Fruit fly (Drosophila melanogaster) whole organism, embryonic: Measurements from ENCODE around the gene rols.
A peak's percentile ranks its signal among the peaks of the same experiment; 100 is the strongest.

ENCODE experiments used
- Abd-B ChIP-seq: fragments of 200-800 bp; sonication (Bioruptor generic); optimal IDR thresholded peaks from 2 replicates; lab custom pipeline; 2018; ENCODE audit warnings: missing biosample characterization, mild to moderate bottlenecking, missing genetic modification characterization, moderate library complexity
- Blimp-1 ChIP-seq: fragments of 200-800 bp; sonication (Bioruptor generic); optimal IDR thresholded peaks from 3 replicates; lab custom pipeline; 2018; ENCODE audit warnings: missing biosample characterization, missing genetic modification characterization, mild to moderate bottlenecking, moderate library complexity, missing genetic modification reagents
- CG10565 ChIP-seq: fragments of 200-800 bp; sonication (Bioruptor generic); optimal IDR thresholded peaks from 3 replicates; lab custom pipeline; 2016; ENCODE audit warnings: missing biosample characterization, mild to moderate bottlenecking, missing genetic modification characterization
- CG11723 ChIP-seq: fragments of 200-800 bp; sonication (Bioruptor generic); optimal IDR thresholded peaks from 2 replicates; lab custom pipeline; 2017; ENCODE audit warnings: missing biosample characterization, mild to moderate bottlenecking, missing genetic modification characterization
- CG15479 ChIP-seq: fragments of 200-800 bp; sonication (Bioruptor generic); optimal IDR thresholded peaks from 3 replicates; lab custom pipeline; 2019; ENCODE audit warnings: missing biosample characterization, mild to moderate bottlenecking, missing genetic modification characterization, moderate library complexity
- CG15601 ChIP-seq: fragments of 200-800 bp; sonication (Bioruptor generic); optimal IDR thresholded peaks from 3 replicates; lab custom pipeline; 2019; ENCODE audit warnings: missing biosample characterization, mild to moderate bottlenecking, missing genetic modification characterization, moderate library complexity
- CG17361 ChIP-seq: fragments of 200-800 bp; sonication (Bioruptor generic); IDR thresholded peaks from 3 replicates; pipeline ENCODE4 v1.3.6; 2022; ENCODE audit warnings: missing biosample characterization, missing genetic modification characterization
- CG18476 ChIP-seq: fragments of 200-800 bp; sonication (Bioruptor generic); optimal IDR thresholded peaks from 2 replicates; lab custom pipeline; 2016; ENCODE audit warnings: missing biosample characterization, mild to moderate bottlenecking, missing genetic modification characterization
- CG3995 ChIP-seq: fragments of 200-800 bp; sonication (Bioruptor generic); optimal IDR thresholded peaks from 3 replicates; lab custom pipeline; 2016; ENCODE audit warnings: missing biosample characterization, missing genetic modification characterization
- CG4854 ChIP-seq: fragments of 200-800 bp; sonication (Bioruptor generic); optimal IDR thresholded peaks from 2 replicates; lab custom pipeline; 2016; ENCODE audit warnings: missing biosample characterization, missing genetic modification characterization, inconsistent platforms
- CG6254 ChIP-seq: fragments of 200-800 bp; sonication (Bioruptor generic); optimal IDR thresholded peaks from 3 replicates; lab custom pipeline; 2017; ENCODE audit warnings: mild to moderate bottlenecking, missing biosample characterization, missing genetic modification reagents, missing genetic modification characterization
- CG6791 ChIP-seq: fragments of 200-800 bp; sonication (Bioruptor generic); IDR thresholded peaks from 3 replicates; pipeline ENCODE4 v1.3.6; 2022; ENCODE audit warnings: missing biosample characterization, missing genetic modification characterization; ENCODE audit not compliant: partially characterized antibody
- CG6813 ChIP-seq: fragments of 200-800 bp; sonication (Bioruptor generic); optimal IDR thresholded peaks from 2 replicates; lab custom pipeline; 2017; ENCODE audit warnings: missing biosample characterization, missing genetic modification characterization, mild to moderate bottlenecking, moderate library complexity, missing genetic modification reagents
- CG7839 ChIP-seq: fragments of 200-800 bp; sonication (Bioruptor generic); optimal IDR thresholded peaks from 3 replicates; lab custom pipeline; 2018; ENCODE audit warnings: missing biosample characterization, mild to moderate bottlenecking, missing genetic modification characterization, moderate library complexity
- CG8388 ChIP-seq: fragments of 200-800 bp; sonication (Bioruptor generic); optimal IDR thresholded peaks from 2 replicates; lab custom pipeline; 2019; ENCODE audit warnings: missing biosample characterization, mild to moderate bottlenecking, missing genetic modification characterization, moderate library complexity
- CG8944 ChIP-seq: fragments of 200-800 bp; sonication (Bioruptor generic); optimal IDR thresholded peaks from 3 replicates; lab custom pipeline; 2016; ENCODE audit warnings: missing biosample characterization, missing genetic modification characterization
- CG9932 ChIP-seq: fragments of 200-800 bp; sonication (Bioruptor generic); IDR thresholded peaks from 2 replicates; pipeline ENCODE4 v1.3.6; 2022; ENCODE audit warnings: missing biosample characterization, missing genetic modification characterization
- Dad ChIP-seq: fragments of 200-800 bp; sonication (Bioruptor generic); optimal IDR thresholded peaks from 3 replicates; lab custom pipeline; 2016; ENCODE audit warnings: missing biosample characterization, missing genetic modification characterization
- Doc2 ChIP-seq: fragments of 200-800 bp; sonication (Bioruptor generic); IDR thresholded peaks from 2 replicates; pipeline ENCODE4 v1.3.6; 2022; ENCODE audit warnings: missing biosample characterization, missing genetic modification characterization
- ERR ChIP-seq: fragments of 200-800 bp; sonication (Bioruptor generic); optimal IDR thresholded peaks from 2 replicates; lab custom pipeline; 2016; ENCODE audit warnings: missing biosample characterization, missing genetic modification characterization
- Ets65A ChIP-seq: fragments of 200-800 bp; sonication (Bioruptor generic); peaks from one replicate; lab custom pipeline; 2016; ENCODE audit warnings: missing biosample characterization, missing genetic modification characterization
- GATAe ChIP-seq: fragments of 200-800 bp; sonication (Bioruptor generic); conservative IDR thresholded peaks from 2 replicates; pipeline ENCODE4 v1.3.6; 2022; ENCODE audit warnings: missing biosample characterization, missing genetic modification characterization
- Hand ChIP-seq: fragments of 200-800 bp; sonication (Bioruptor generic); optimal IDR thresholded peaks from 2 replicates; lab custom pipeline; 2017; ENCODE audit warnings: mild to moderate bottlenecking, missing biosample characterization, missing genetic modification reagents, missing genetic modification characterization
- MBD-R2 ChIP-seq: fragments of 200-800 bp; sonication (Bioruptor generic); IDR thresholded peaks from 2 replicates; pipeline ENCODE4 v1.3.6; 2022; ENCODE audit warnings: missing biosample characterization, missing genetic modification characterization
- Mrtf ChIP-seq: fragments of 200-800 bp; sonication (Bioruptor generic); IDR thresholded peaks from 3 replicates; pipeline ENCODE4 v1.3.6; 2022; ENCODE audit warnings: missing biosample characterization, missing genetic modification characterization
- Myb ChIP-seq: fragments of 200-800 bp; sonication (Bioruptor generic); optimal IDR thresholded peaks from 2 replicates; lab custom pipeline; 2016; ENCODE audit warnings: missing biosample characterization, missing genetic modification characterization
- NK7.1 ChIP-seq: fragments of 200-800 bp; sonication (Bioruptor generic); optimal IDR thresholded peaks from 3 replicates; lab custom pipeline; 2016; ENCODE audit warnings: missing biosample characterization, missing genetic modification characterization
- Pdp1 ChIP-seq, 2 experiments: fragments of 200-800 bp; sonication (Bioruptor generic); optimal IDR thresholded peaks; 3 replicates each; lab custom pipeline; 2016; ENCODE audit warnings: missing biosample characterization in 2 of 2, missing genetic modification characterization in 2 of 2, mild to moderate bottlenecking in 1 of 2, moderate library complexity in 1 of 2
- Ptx1 ChIP-seq: fragments of 200-800 bp; sonication (Bioruptor generic); IDR thresholded peaks from 2 replicates; pipeline ENCODE4 v1.3.6; 2022; ENCODE audit warnings: missing biosample characterization, missing genetic modification characterization
- Usf ChIP-seq: fragments of 200-800 bp; sonication (Bioruptor generic); optimal IDR thresholded peaks from 2 replicates; lab custom pipeline; 2017; ENCODE audit warnings: missing genotype, missing biosample characterization, missing genetic modification characterization
- amos ChIP-seq: fragments of 200-800 bp; sonication (Bioruptor generic); IDR thresholded peaks from 2 replicates; pipeline ENCODE4 v1.3.6; 2022; ENCODE audit warnings: missing biosample characterization, missing genetic modification characterization; ENCODE audit not compliant: partially characterized antibody
- ato ChIP-seq: fragments of 200-800 bp; sonication (Bioruptor generic); IDR thresholded peaks from 2 replicates; pipeline ENCODE4 v1.3.6; 2022; ENCODE audit warnings: missing biosample characterization, missing genetic modification characterization; ENCODE audit not compliant: partially characterized antibody
- bcd ChIP-seq: fragments of 200-800 bp; sonication (Bioruptor generic); optimal IDR thresholded peaks from 2 replicates; lab custom pipeline; 2017; ENCODE audit warnings: missing biosample characterization, mild to moderate bottlenecking, missing genetic modification characterization
- cas ChIP-seq: fragments of 200-800 bp; sonication (Bioruptor generic); IDR thresholded peaks from 2 replicates; pipeline ENCODE4 v1.3.6; 2022; ENCODE audit warnings: missing biosample characterization, missing genetic modification characterization
- da ChIP-seq: fragments of 200-800 bp; sonication (Bioruptor generic); optimal IDR thresholded peaks from 2 replicates; lab custom pipeline; 2016; ENCODE audit warnings: missing biosample characterization, missing genetic modification characterization
- grau ChIP-seq: fragments of 200-800 bp; optimal IDR thresholded peaks from 3 replicates; lab custom pipeline; 2019; ENCODE audit warnings: missing biosample characterization, mild to moderate bottlenecking, missing genetic modification characterization, moderate library complexity
- insv ChIP-seq, 2 experiments: fragments of 200-800 bp; sonication (Bioruptor generic); optimal IDR thresholded peaks; 3 replicates each; lab custom pipeline; 2016 to 2018; ENCODE audit warnings: missing biosample characterization in 2 of 2, missing genetic modification characterization in 2 of 2
- nom ChIP-seq: fragments of 200-800 bp; sonication (Bioruptor generic); optimal IDR thresholded peaks from 2 replicates; lab custom pipeline; 2017; ENCODE audit warnings: missing biosample characterization, missing genetic modification characterization, mild to moderate bottlenecking, moderate library complexity, missing genetic modification reagents
- pita ChIP-seq: fragments of 200-800 bp; sonication (Bioruptor generic); optimal IDR thresholded peaks from 2 replicates; lab custom pipeline; 2017; ENCODE audit warnings: missing biosample characterization, mild to moderate bottlenecking, missing genetic modification characterization
- pros ChIP-seq: fragments of 200-800 bp; sonication (Bioruptor generic); optimal IDR thresholded peaks from 3 replicates; lab custom pipeline; 2019; ENCODE audit warnings: missing biosample characterization, mild to moderate bottlenecking, missing genetic modification characterization, moderate library complexity
- ranshi ChIP-seq: fragments of 200-800 bp; sonication (Bioruptor generic); IDR thresholded peaks from 2 replicates; pipeline ENCODE4 v1.3.6; 2022; ENCODE audit warnings: missing biosample characterization, missing genetic modification characterization
- sd ChIP-seq: fragments of 200-800 bp; sonication (Bioruptor generic); optimal IDR thresholded peaks from 3 replicates; lab custom pipeline; 2018; ENCODE audit warnings: missing biosample characterization, mild to moderate bottlenecking, missing genetic modification characterization, moderate library complexity
- sens ChIP-seq: fragments of 200-800 bp; sonication (Bioruptor generic); peaks from one replicate; lab custom pipeline; 2016; ENCODE audit warnings: missing biosample characterization, missing genetic modification characterization
- sr ChIP-seq: fragments of 200-800 bp; sonication (Bioruptor generic); IDR thresholded peaks from 3 replicates; pipeline ENCODE4 v1.3.6; 2022; ENCODE audit warnings: missing biosample characterization, missing genetic modification characterization
- stwl ChIP-seq: fragments of 200-800 bp; sonication (Bioruptor generic); optimal IDR thresholded peaks from 3 replicates; lab custom pipeline; 2018; ENCODE audit warnings: missing biosample characterization, mild to moderate bottlenecking, missing genetic modification characterization, moderate library complexity
- trh ChIP-seq: fragments of 200-800 bp; sonication (Bioruptor generic); optimal IDR thresholded peaks from 2 replicates; lab custom pipeline; 2016; ENCODE audit warnings: missing biosample characterization, missing genetic modification characterization
- wek ChIP-seq: fragments of 200-800 bp; sonication (Bioruptor generic); optimal IDR thresholded peaks from 3 replicates; lab custom pipeline; 2018; ENCODE audit warnings: missing biosample characterization, mild to moderate bottlenecking, missing genetic modification characterization, moderate library complexity
- zfh2 ChIP-seq: fragments of 200-800 bp; sonication (Bioruptor generic); optimal IDR thresholded peaks from 2 replicates; lab custom pipeline; 2016; ENCODE audit warnings: missing biosample characterization, missing genetic modification characterization

rols gene

DNA sequence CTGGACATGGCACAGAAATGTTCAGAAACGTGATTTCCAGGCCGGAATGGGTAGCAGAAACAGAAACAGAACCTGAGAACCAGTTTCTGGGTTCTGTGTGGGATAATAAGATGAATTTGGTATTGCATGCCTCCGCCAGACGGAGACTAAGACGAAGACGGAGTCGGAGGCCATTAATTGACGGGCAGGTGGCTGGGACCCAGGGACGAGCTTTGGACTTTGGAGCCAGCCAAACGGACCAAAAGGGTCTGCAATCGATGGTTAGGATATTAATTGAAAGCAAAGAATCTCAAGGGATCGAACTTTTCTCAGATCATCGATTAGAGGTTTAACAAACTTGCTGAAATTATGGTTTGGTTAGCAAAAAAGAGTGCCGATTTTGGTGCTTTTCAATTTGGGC, 50.4 kb downstream of the rols start:
- peak; percentile 74 for TF ChIP-seq nom (GFP tag; lab: Kevin White, UChicago)
- peak; percentile 45 for TF ChIP-seq Ets65A (GFP tag; lab: Kevin White, UChicago)
- no peak for TF ChIP-seq CG6254 (GFP tag; lab: Kevin White, UChicago)
- TF ChIP-seq, all 482 proteins: peak for 2

DNA sequence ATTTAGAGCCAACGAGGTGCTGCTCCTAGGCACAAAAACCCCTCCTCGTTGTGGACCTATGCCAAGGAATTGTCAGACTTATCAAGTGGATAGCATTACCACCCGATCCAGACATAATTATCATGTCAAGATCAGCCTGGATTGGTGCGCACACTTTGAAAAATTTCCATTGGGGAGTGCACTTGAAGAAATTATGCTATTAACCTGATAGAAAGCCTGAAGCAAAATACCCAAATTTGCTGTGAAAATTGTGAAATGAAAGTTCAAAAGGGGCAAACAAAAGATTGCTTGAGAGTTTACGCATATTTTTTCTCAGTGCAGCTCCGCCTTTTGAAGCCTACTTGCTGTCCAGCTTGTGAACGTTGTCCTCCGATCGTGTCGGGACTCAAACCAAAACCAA, 51.0 kb downstream of the rols start:
- TF ChIP-seq Ptx1 (GFP tag; lab: Robert Waterston, UW) (no peak), MBD-R2 (GFP tag; lab: Robert Waterston, UW) (no peak), Abd-B (GFP tag; lab: Kevin White, UChicago) (no peak), Hand (GFP tag; lab: Kevin White, UChicago) (no peak), amos (no peak), zfh2 (GFP tag; lab: Kevin White, UChicago) (no peak), CG9932 (GFP tag; lab: Robert Waterston, UW) (no peak), bcd (GFP tag; lab: Kevin White, UChicago) (no peak), sens (no peak), da (GFP tag; lab: Kevin White, UChicago) (no peak), cas (GFP tag; lab: Robert Waterston, UW) (no peak), wek (no peak), CG15479 (GFP tag; lab: Kevin White, UChicago) (no peak), insv (GFP tag; optimal IDR thresholded peaks at IDR 0.05; lab: Kevin White, UChicago) (no peak), ranshi (GFP tag; lab: Robert Waterston, UW) (no peak), CG10565 (no peak)

DNA sequence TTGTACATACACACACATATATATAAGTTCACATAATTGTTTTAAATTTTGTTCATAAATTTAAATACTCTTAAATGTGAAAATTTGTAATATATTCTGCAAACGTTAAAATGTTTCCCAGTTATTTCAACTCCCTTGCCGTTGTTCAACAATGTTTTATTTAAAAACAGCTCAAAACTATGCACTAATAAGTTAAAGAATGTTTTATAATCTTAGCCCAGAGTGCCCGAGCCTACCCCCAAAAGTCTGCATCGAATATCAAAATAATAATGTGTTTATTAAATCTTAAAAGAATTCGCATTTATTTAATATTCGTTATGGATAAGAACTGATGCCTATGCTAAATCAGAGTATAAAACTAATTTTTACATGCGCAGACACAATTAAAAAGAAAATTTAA, 56.7 kb downstream of the rols start:
- TF ChIP-seq Dad (GFP tag; lab: Kevin White, UChicago) (no peak), Myb (GFP tag; lab: Kevin White, UChicago) (no peak), GATAe (GFP tag; lab: Robert Waterston, UW) (no peak), CG4854 (no peak), ato (GFP tag; lab: Robert Waterston, UW) (no peak), CG8388 (GFP tag; lab: Kevin White, UChicago) (no peak), stwl (tag; lab: Kevin White, UChicago) (peak; percentile 27), CG17361 (GFP tag; lab: Robert Waterston, UW) (no peak), CG15601 (peak; percentile 78), CG11723 (GFP tag; lab: Kevin White, UChicago) (no peak), trh (GFP tag; lab: Kevin White, UChicago) (no peak), CG18476 (GFP tag; lab: Kevin White, UChicago) (no peak), sr (GFP tag; lab: Robert Waterston, UW) (no peak), CG8944 (GFP tag; lab: Kevin White, UChicago) (no peak), Ets65A (GFP tag; lab: Kevin White, UChicago) (no peak), pros (GFP tag; lab: Kevin White, UChicago) (no peak), ERR (GFP tag; lab: Kevin White, UChicago) (no peak)

DNA sequence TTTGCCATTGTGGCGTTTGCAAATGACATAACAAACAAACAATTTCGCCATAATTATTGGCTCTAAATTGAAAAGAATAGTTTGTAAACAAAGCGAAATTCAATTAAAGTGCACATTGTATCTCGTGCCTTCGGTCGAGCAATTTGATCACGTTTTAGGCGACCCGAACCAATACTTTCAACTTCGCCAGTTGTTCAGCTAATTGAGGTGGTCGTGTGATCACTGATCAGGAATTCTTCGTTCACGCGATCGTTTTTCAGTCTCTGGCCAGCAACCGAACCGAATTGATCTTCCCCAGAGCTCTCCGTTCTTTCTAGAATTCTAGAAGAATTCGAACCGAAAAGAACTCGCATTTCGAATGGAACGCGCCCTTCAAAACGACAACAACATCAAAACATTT, 60.5 kb downstream of the rols start:
- TF ChIP-seq Pdp1 (GFP tag; optimal IDR thresholded peaks at IDR 0.05; lab: Kevin White, UChicago) (no peak), pita (no peak), Doc2 (GFP tag; lab: Robert Waterston, UW) (no peak), CG6813 (GFP tag; lab: Kevin White, UChicago) (no peak), sd (peak; percentile 35), CG7839 (tag; lab: Kevin White, UChicago) (no peak), Usf (GFP tag; lab: Kevin White, UChicago) (no peak), Blimp-1 (GFP tag; lab: Kevin White, UChicago) (no peak), CG6791 (GFP tag; lab: Robert Waterston, UW) (0 out of 3 replicates have a peak, but pooled peaks have one; percentile 43), CG15601 (peak; percentile 53), NK7.1 (no peak), CG3995 (peak; percentile 5), Mrtf (no peak), grau (tag; lab: Kevin White, UChicago) (no peak)
